Fruit fly (Drosophila melanogaster) whole organism, adult: Measurements from ENCODE around the gene CG13623.
A peak's percentile ranks its signal among the peaks of the same experiment; 100 is the strongest.

Experiments used
- CG11617 ChIP-seq: fragments of 200-800 bp; sonication (Bioruptor generic); optimal IDR thresholded peaks from 2 replicates; lab custom pipeline; 2017; ENCODE audit warnings: mild to moderate bottlenecking, missing biosample characterization, missing genetic modification reagents, missing genetic modification characterization
- CG12768 ChIP-seq: fragments of 200-800 bp; sonication (Bioruptor generic); optimal IDR thresholded peaks from 2 replicates; lab custom pipeline; 2017; ENCODE audit warnings: missing biosample characterization, missing genetic modification characterization, mild to moderate bottlenecking, moderate library complexity, missing genetic modification reagents
- CG14711 ChIP-seq: fragments of 200-800 bp; sonication (Bioruptor generic); optimal IDR thresholded peaks from 2 replicates; lab custom pipeline; 2018; ENCODE audit warnings: missing biosample characterization, mild to moderate bottlenecking, missing genetic modification characterization, moderate library complexity
- CG1620 ChIP-seq: fragments of 200-800 bp; sonication (Bioruptor generic); optimal IDR thresholded peaks from 2 replicates; lab custom pipeline; 2016; ENCODE audit warnings: missing biosample characterization, missing genetic modification characterization
- CG33017 ChIP-seq: fragments of 200-800 bp; sonication (Bioruptor generic); optimal IDR thresholded peaks from 2 replicates; lab custom pipeline; 2018; ENCODE audit warnings: missing biosample characterization, mild to moderate bottlenecking, missing genetic modification characterization, moderate library complexity
- CG5204 ChIP-seq: fragments of 200-800 bp; sonication (Bioruptor generic); optimal IDR thresholded peaks from 2 replicates; lab custom pipeline; 2016; ENCODE audit warnings: missing biosample characterization, missing genetic modification characterization
- CG7045 ChIP-seq: fragments of 200-800 bp; sonication (Bioruptor generic); optimal IDR thresholded peaks from 2 replicates; lab custom pipeline; 2017; ENCODE audit warnings: missing biosample characterization, mild to moderate bottlenecking, missing genetic modification characterization
- CG7101 ChIP-seq: fragments of 200-800 bp; sonication (Bioruptor generic); optimal IDR thresholded peaks from 2 replicates; lab custom pipeline; 2018; ENCODE audit warnings: missing biosample characterization, mild to moderate bottlenecking, missing genetic modification characterization, moderate library complexity
- Clk ChIP-seq: fragments of 200-800 bp; sonication (Bioruptor generic); optimal IDR thresholded peaks from 2 replicates; lab custom pipeline; 2017; ENCODE audit warnings: missing biosample characterization, missing genetic modification characterization
- Crg-1 ChIP-seq: fragments of 200-800 bp; sonication (Bioruptor generic); optimal IDR thresholded peaks from 2 replicates; lab custom pipeline; 2016; ENCODE audit warnings: missing biosample characterization, missing genetic modification characterization
- Hr96 ChIP-seq: fragments of 200-800 bp; sonication (Bioruptor generic); optimal IDR thresholded peaks from 2 replicates; lab custom pipeline; 2016; ENCODE audit warnings: missing biosample characterization, missing genetic modification characterization
- Mnt ChIP-seq: fragments of 200-800 bp; sonication (Bioruptor generic); optimal IDR thresholded peaks from 2 replicates; lab custom pipeline; 2016; ENCODE audit warnings: missing biosample characterization, mild to moderate bottlenecking, missing genetic modification characterization
- bab1 ChIP-seq: fragments of 200-800 bp; sonication (Bioruptor generic); optimal IDR thresholded peaks from 3 replicates; lab custom pipeline; 2019; ENCODE audit warnings: missing biosample characterization, mild to moderate bottlenecking, missing genetic modification characterization, moderate library complexity
- cic ChIP-seq: fragments of 200-800 bp; sonication (Bioruptor generic); optimal IDR thresholded peaks from 2 replicates; lab custom pipeline; 2017; ENCODE audit warnings: missing biosample characterization, mild to moderate bottlenecking, missing genetic modification characterization, moderate library complexity
- cnc ChIP-seq, 2 experiments: fragments of >200 bp; optimal IDR thresholded peaks; 2 replicates each; lab custom pipeline; 2017
- kay ChIP-seq: fragments of 200-800 bp; sonication (Bioruptor generic); peaks from one replicate; lab custom pipeline; 2016; ENCODE audit warnings: missing biosample characterization, missing genetic modification characterization, borderline replicate concordance
- ovo ChIP-seq: fragments of 200-800 bp; sonication (Bioruptor generic); optimal IDR thresholded peaks from 2 replicates; lab custom pipeline; 2016; ENCODE audit warnings: missing biosample characterization, missing genetic modification characterization
- pad ChIP-seq: fragments of 200-800 bp; sonication (Bioruptor generic); optimal IDR thresholded peaks from 3 replicates; lab custom pipeline; 2017; ENCODE audit warnings: missing biosample characterization, missing genetic modification characterization, mild to moderate bottlenecking, moderate library complexity, missing genetic modification reagents
- tj ChIP-seq: fragments of 200-800 bp; sonication (Bioruptor generic); optimal IDR thresholded peaks from 3 replicates; lab custom pipeline; 2017; ENCODE audit warnings: missing biosample characterization, mild to moderate bottlenecking, missing genetic modification characterization, moderate library complexity
- toe ChIP-seq: fragments of 200-800 bp; sonication (Bioruptor generic); optimal IDR thresholded peaks from 2 replicates; lab custom pipeline; 2016; ENCODE audit warnings: missing biosample characterization, missing genetic modification characterization

Gene CG13623

DNA sequence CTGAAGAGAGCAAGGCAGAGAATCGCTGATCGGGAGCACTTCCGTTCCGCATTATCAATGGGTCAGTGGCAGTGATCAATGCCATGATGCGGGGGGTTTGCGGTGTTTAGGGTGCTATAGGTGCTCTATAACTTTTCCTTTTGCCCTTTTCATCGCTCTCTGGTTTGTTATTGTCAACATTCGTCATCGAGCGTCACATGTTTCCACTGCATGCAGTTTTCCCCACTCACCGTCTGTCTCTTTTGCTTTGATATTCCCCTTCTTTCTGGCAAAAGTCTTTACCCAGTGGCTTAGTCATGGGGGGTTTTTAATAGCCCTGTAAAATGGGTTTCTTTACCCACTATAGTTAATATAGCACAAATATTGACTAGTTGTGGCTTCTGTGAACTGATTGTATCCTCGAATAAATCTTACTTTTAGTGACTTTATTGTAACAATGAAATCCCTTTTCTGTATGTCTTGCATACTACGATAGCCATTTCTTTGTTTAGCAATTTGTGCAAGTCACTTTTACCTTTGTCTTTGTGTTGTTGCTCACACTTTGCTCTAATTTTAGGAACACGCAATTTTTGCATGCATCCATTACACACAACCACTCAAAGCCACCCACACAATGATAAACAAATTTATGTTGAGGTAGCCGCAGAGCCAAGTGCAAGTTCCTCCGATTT, 36.5 kb upstream of the CG13623 start:
- TF ChIP-seq CG5204 (GFP tag; lab: Kevin White, UChicago) (no peak), ovo (no peak), Hr96 (no peak), toe (no peak), CG33017 (tag; lab: Kevin White, UChicago) (peak; percentile 47), bab1 (GFP tag; lab: Kevin White, UChicago) (no peak), Mnt (GFP tag; lab: Kevin White, UChicago) (peak; percentile 82), CG12768 (peak; percentile 77), Clk (GFP tag; lab: Kevin White, UChicago) (peak; percentile 25), CG7101 (tag; lab: Kevin White, UChicago) (peak; percentile 40), tj (GFP tag; lab: Kevin White, UChicago) (no peak), CG11617 (no peak), CG14711 (tag; lab: Kevin White, UChicago) (no peak), kay (GFP tag; lab: Kevin White, UChicago) (peak; percentile 96), Crg-1 (peak; percentile 61), cic (GFP tag; lab: Kevin White, UChicago) (peak; percentile 95), CG7045 (GFP tag; lab: Kevin White, UChicago) (peak; percentile 22), cnc (optimal IDR thresholded peaks at IDR 0.05; lab: Kevin White, UChicago) (peak; percentile 76 to 84), CG1620 (GFP tag; lab: Kevin White, UChicago) (no peak), pad (GFP tag; lab: Kevin White, UChicago) (peak; percentile 61)

- TF ChIP-seq CG1620 (GFP tag; lab: Kevin White, UChicago) (peak; percentile 57), CG11617 (peak; percentile 42), CG5204 (GFP tag; lab: Kevin White, UChicago) (no peak), toe (no peak), Mnt (GFP tag; lab: Kevin White, UChicago) (peak; percentile 91), CG12768 (peak; percentile 74), cic (GFP tag; lab: Kevin White, UChicago) (peak; percentile 99), CG14711 (tag; lab: Kevin White, UChicago) (peak; percentile 77), Hr96 (peak; percentile 55), Crg-1 (peak; percentile 69), CG33017 (tag; lab: Kevin White, UChicago) (peak; percentile 73), ovo (peak; percentile 92), CG7045 (GFP tag; lab: Kevin White, UChicago) (peak; percentile 21), Clk (GFP tag; lab: Kevin White, UChicago) (peak; percentile 39), bab1 (GFP tag; lab: Kevin White, UChicago) (peak; percentile 76), pad (GFP tag; lab: Kevin White, UChicago) (peak; percentile 60), cnc (optimal IDR thresholded peaks at IDR 0.05; lab: Kevin White, UChicago) (no peak), CG7101 (tag; lab: Kevin White, UChicago) (peak; percentile 74), tj (GFP tag; lab: Kevin White, UChicago) (peak; percentile 49), kay (GFP tag; lab: Kevin White, UChicago) (peak; percentile 100)
Measured at dm6 chr3R:24565748-24566239, 35.4 kb upstream of the CG13623 start.

dm6 chr3R:24564799-24565344, 34.5 kb upstream of the CG13623 start:
- TF ChIP-seq CG7045 (GFP tag; lab: Kevin White, UChicago), result peak; percentile 29
- TF ChIP-seq kay (GFP tag; lab: Kevin White, UChicago), result peak; percentile 84
- TF ChIP-seq tj (GFP tag; lab: Kevin White, UChicago), result peak; percentile 61
- TF ChIP-seq CG33017 (tag; lab: Kevin White, UChicago), result peak; percentile 14
- no peak for TF ChIP-seq Crg-1

DNA sequence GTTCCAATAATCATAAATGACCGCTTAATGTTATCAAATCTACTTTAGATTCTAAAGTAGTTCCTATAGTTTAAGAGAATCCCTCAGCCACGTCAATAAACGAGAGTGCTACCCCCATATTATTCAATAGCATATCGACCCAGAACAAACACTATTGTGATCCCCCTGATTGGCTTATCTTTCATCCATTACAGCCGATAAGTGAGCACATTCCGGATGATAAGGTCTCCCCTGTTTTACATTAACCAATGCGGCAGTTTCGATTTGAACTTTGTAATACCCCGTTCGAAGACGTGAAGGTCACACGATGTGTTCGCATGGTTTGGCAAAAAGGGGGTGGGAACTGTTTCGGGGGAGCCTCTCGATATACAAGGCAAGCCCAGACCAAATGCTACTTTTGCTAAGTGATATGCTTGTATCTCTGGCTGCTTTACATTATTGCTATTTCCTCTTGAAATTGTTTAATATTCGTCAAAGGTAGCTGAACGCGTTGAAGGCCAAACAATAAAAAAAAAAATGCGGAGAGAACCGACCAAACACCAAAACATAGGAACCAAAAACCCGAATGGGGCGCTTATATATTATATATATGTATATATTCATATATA, 33.9 kb upstream of the CG13623 start:
- TF ChIP-seq kay (GFP tag; lab: Kevin White, UChicago), result peak; percentile 56
- no peak for TF ChIP-seq CG1620 (GFP tag; lab: Kevin White, UChicago)

DNA sequence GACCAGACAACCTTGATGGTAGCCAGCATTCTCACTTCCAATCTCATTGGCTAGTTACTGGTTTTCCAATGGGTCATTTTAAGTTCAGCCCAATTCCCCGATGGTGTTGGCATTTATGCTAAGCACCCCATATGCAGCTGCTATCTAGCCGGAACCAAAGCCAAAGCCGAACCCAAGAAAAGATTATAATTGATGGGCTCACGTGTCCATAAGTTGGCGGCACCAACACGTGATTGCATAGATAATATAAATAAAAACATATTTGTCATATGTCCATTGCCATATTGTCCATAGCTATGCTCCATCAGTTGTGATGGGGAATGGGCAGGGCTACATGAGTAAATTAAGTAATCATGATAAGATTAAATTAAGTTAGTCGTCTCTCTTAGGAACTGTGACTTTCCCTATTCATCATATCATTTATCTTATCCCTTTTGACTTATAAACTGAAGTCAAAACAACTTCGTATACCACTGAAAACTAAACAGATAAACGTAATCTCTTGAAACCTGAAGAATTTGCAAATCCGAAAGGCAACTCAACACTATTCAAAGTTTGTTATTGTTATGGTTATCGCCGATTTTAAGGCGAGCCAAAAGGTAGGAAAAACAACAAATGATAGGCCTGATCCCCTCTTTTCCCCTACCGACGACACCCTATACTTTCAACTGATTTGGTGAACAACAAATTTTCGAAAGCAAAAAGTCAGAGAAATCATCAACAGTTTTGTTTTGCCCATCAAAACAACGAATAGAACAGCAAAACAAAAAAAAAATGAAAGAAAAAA, 32.9 kb upstream of the CG13623 start:
- TF ChIP-seq pad (GFP tag; lab: Kevin White, UChicago) (no peak), CG33017 (tag; lab: Kevin White, UChicago) (no peak), cic (GFP tag; lab: Kevin White, UChicago) (peak; percentile 25), kay (GFP tag; lab: Kevin White, UChicago) (peak; percentile 82)
